Worm (Caenorhabditis elegans): ENCODE measurements around the gene F55A4.7.

The F55A4.7 gene

DNA sequence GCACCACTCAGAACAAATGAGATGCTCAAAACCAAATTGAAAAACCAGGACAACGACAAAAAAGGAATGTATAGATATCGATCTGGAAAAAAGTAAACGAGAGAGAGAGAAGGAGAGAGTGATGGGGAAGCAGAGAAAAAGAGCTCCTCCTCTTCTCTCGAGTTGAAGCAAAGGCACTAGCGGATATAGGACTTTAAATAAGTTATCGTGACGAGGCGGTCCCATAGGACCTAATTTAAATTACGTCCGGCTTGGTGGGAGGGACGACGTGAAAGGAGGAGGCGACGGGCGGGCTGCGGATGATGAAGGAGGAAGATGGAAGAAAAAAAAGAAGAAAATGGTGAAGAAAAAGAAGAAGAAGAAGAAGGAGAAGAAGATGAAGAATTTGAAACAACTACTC, 19.7 kb downstream of the F55A4.7 start (continued):
- TF ChIP-seq ceh-88 (GFP tag; IDR thresholded peaks at IDR 0.05) (no peak), lin-13 (GFP tag; optimal IDR thresholded peaks at IDR 0.05) (no peak), mdl-1 (tag; optimal IDR thresholded peaks at IDR 0.05) (no peak), blmp-1 (tag; optimal IDR thresholded peaks at IDR 0.05) (no peak), mab-9 (GFP tag; IDR thresholded peaks at IDR 0.05) (0 out of 2 replicates have a peak, but pooled peaks have one; percentile 42), pag-3 (tag; optimal IDR thresholded peaks at IDR 0.05; ENCODE audit: borderline replicate concordance, insufficient read depth) (no peak), hlh-17 (GFP tag; optimal IDR thresholded peaks at IDR 0.05; ENCODE audit: borderline replicate concordance) (no peak), tbx-2 (tag; optimal IDR thresholded peaks at IDR 0.05) (peak; percentile 54), nhr-77 (tag; optimal IDR thresholded peaks at IDR 0.05) (no peak), egl-27 (tag; optimal IDR thresholded peaks at IDR 0.05) (no peak), dsc-1 (tag; optimal IDR thresholded peaks at IDR 0.05) (peak; percentile 47), lin-14 (GFP tag; optimal IDR thresholded peaks at IDR 0.05) (peak; percentile 85), nhr-90 (tag; optimal IDR thresholded peaks at IDR 0.05; ENCODE audit: poor library complexity) (no peak), dpl-1 (GFP tag; optimal IDR thresholded peaks at IDR 0.05) (no peak), nhr-76 (tag; optimal IDR thresholded peaks at IDR 0.05) (no peak), zag-1 (tag; optimal IDR thresholded peaks at IDR 0.05) (no peak), unc-98 (GFP tag; IDR thresholded peaks at IDR 0.05) (no peak), sup-37 (GFP tag; optimal IDR thresholded peaks at IDR 0.05) (no peak), nhr-11 (tag; optimal IDR thresholded peaks at IDR 0.05) (no peak), lin-35 (GFP tag; optimal IDR thresholded peaks at IDR 0.05) (no peak), alr-1 (tag; optimal IDR thresholded peaks at IDR 0.05; ENCODE audit: borderline replicate concordance) (no peak), zip-4 (GFP tag; optimal IDR thresholded peaks at IDR 0.05) (no peak), fos-1 (tag; optimal IDR thresholded peaks at IDR 0.05) (no peak), C34B4.2 (tag; optimal IDR thresholded peaks at IDR 0.05) (no peak), ceh-90 (tag; optimal IDR thresholded peaks at IDR 0.05) (no peak), unc-130 (tag; optimal IDR thresholded peaks at IDR 0.05) (no peak), ztf-4 (tag; optimal IDR thresholded peaks at IDR 0.05) (no peak), fkh-8 (tag; optimal IDR thresholded peaks at IDR 0.05) (no peak), elt-2 (tag; optimal IDR thresholded peaks at IDR 0.05) (no peak), Y116A8C.19 (tag; optimal IDR thresholded peaks at IDR 0.05; ENCODE audit: borderline replicate concordance) (no peak), mep-1 (tag; optimal IDR thresholded peaks at IDR 0.05) (peak; percentile 28), pqm-1 (tag; optimal IDR thresholded peaks at IDR 0.05) (no peak), nhr-19 (GFP tag; conservative IDR thresholded peaks at IDR 0.05) (no peak), hlh-4 (tag; optimal IDR thresholded peaks at IDR 0.05) (no peak), mef-2 (tag; optimal IDR thresholded peaks at IDR 0.05) (no peak), C16A3.4 (tag; optimal IDR thresholded peaks at IDR 0.05) (no peak), elt-3 (tag; optimal IDR thresholded peaks at IDR 0.05) (no peak), nhr-47 (tag; optimal IDR thresholded peaks at IDR 0.05) (peak; percentile 46), sptf-1 (tag; optimal IDR thresholded peaks at IDR 0.05) (no peak), F16B12.6 (tag; optimal IDR thresholded peaks at IDR 0.05) (no peak), ceh-63 (GFP tag; optimal IDR thresholded peaks at IDR 0.05) (no peak), sox-4 (tag; optimal IDR thresholded peaks at IDR 0.05) (peak; percentile 12), lsy-2 (tag; optimal IDR thresholded peaks at IDR 0.05) (no peak), swsn-7 (tag; optimal IDR thresholded peaks at IDR 0.05) (peak; percentile 29), nhr-85 (tag) (no peak), nhr-28 (tag; optimal IDR thresholded peaks at IDR 0.05) (no peak), unc-86 (tag; optimal IDR thresholded peaks at IDR 0.05) (no peak), hpl-2 (GFP tag; optimal IDR thresholded peaks at IDR 0.05) (no peak), grh-1 (GFP tag; IDR thresholded peaks at IDR 0.05) (no peak), ceh-8 (GFP tag; optimal IDR thresholded peaks at IDR 0.05) (peak; percentile 60), lir-3 (tag; optimal IDR thresholded peaks at IDR 0.05; ENCODE audit: poor library complexity) (no peak), ceh-82 (tag; optimal IDR thresholded peaks at IDR 0.05) (no peak)
